Worm (Caenorhabditis elegans) whole organism, young adult: ENCODE measurements around the gene frm-8.
A peak's percentile ranks its signal among the peaks of the same experiment; 100 is the strongest.

Source experiments
- B0261.1 ChIP-seq: sonication (generic microtip); optimal IDR thresholded peaks from 2 replicates; lab custom pipeline; 2016; ENCODE audit warnings: mild to moderate bottlenecking, missing genetic modification characterization, moderate library complexity, missing compliant biosample characterization
- F49E8.2 ChIP-seq: sonication (generic microtip); optimal IDR thresholded peaks from 3 replicates; lab custom pipeline; 2017; ENCODE audit warnings: missing genetic modification characterization, mild to moderate bottlenecking, missing compliant biosample characterization, antibody characterized with exemption, moderate library complexity; ENCODE audit not compliant: insufficient read depth
- F57A8.1 ChIP-seq: fragments of 200-800 bp; sonication (Bioruptor generic); optimal IDR thresholded peaks from 2 replicates; lab custom pipeline; 2018; ENCODE audit warnings: mild to moderate bottlenecking, missing genetic modification characterization, moderate library complexity, missing compliant biosample characterization
- F57C9.4 ChIP-seq: sonication (generic microtip); optimal IDR thresholded peaks from 2 replicates; lab custom pipeline; 2017; ENCODE audit warnings: mild to moderate bottlenecking, missing genetic modification characterization, missing compliant biosample characterization
- Y79H2A.3 ChIP-seq: fragments of 200-800 bp; sonication (Bioruptor generic); conservative IDR thresholded peaks from 2 replicates; pipeline ENCODE4 v1.3.6; 2022; ENCODE audit warnings: missing genetic modification reagents, missing genetic modification characterization, missing compliant biosample characterization
- ama-1 ChIP-seq, 3 experiments: fragments of 150-350 bp in 1 of 3; sonication (generic microtip) in 2 of 3; optimal IDR thresholded peaks; 2 replicates each; lab custom pipeline; 2014 to 2018; ENCODE audit warnings: missing biosample characterization in 2 of 3, missing genetic modification characterization in 2 of 3, missing genetic modification reagents in 2 of 3
- bed-1 ChIP-seq: fragments of 200-800 bp; sonication (Bioruptor generic); IDR thresholded peaks from 2 replicates; pipeline ENCODE4 v1.3.6; 2022; ENCODE audit warnings: missing genetic modification reagents, missing genetic modification characterization, missing compliant biosample characterization
- bed-2 ChIP-seq: fragments of 200-800 bp; sonication (Bioruptor generic); IDR thresholded peaks from 2 replicates; pipeline ENCODE4 v1.3.6; 2022; ENCODE audit warnings: missing genetic modification reagents, missing genetic modification characterization, missing compliant biosample characterization
- ceh-58 ChIP-seq: fragments of 200-800 bp; sonication (Bioruptor generic); IDR thresholded peaks from 2 replicates; pipeline ENCODE4 v1.3.6; 2022; ENCODE audit warnings: missing genetic modification characterization, missing compliant biosample characterization
- dox-1 ChIP-seq: fragments of 200-800 bp; sonication (Bioruptor generic); IDR thresholded peaks from 2 replicates; pipeline ENCODE4 v1.3.6; 2022; ENCODE audit warnings: missing genetic modification reagents, missing genetic modification characterization, missing compliant biosample characterization
- egrh-3 ChIP-seq: fragments of 200-800 bp; sonication (Bioruptor generic); IDR thresholded peaks from 2 replicates; pipeline ENCODE4 v1.3.6; 2022; ENCODE audit warnings: missing genetic modification reagents, missing genetic modification characterization, missing compliant biosample characterization
- him-1 ChIP-seq: sonication (generic microtip); optimal IDR thresholded peaks from 2 replicates; lab custom pipeline; 2016; ENCODE audit warnings: missing genotype, missing genetic modification reagents, missing genetic modification characterization, missing compliant biosample characterization
- hlh-26 ChIP-seq: fragments of 200-800 bp; sonication (Bioruptor generic); conservative IDR thresholded peaks from 2 replicates; pipeline ENCODE4 v1.3.6; 2022; ENCODE audit warnings: missing genetic modification reagents, missing genetic modification characterization, missing compliant biosample characterization
- hmg-1.2 ChIP-seq: fragments of 200-800 bp; sonication (Bioruptor generic); IDR thresholded peaks from 2 replicates; pipeline ENCODE4 v1.3.6; 2022; ENCODE audit warnings: missing genetic modification reagents, missing genetic modification characterization, missing compliant biosample characterization
- hmg-20 ChIP-seq: fragments of 200-800 bp; sonication (Bioruptor generic); IDR thresholded peaks from 2 replicates; pipeline ENCODE4 v1.3.6; 2022; ENCODE audit warnings: missing genetic modification reagents, missing genetic modification characterization, missing compliant biosample characterization
- hrde-1 ChIP-seq: sonication (generic microtip); optimal IDR thresholded peaks from 2 replicates; lab custom pipeline; 2016; ENCODE audit warnings: missing genetic modification characterization, mild to moderate bottlenecking, missing compliant biosample characterization, moderate library complexity, missing genotype, missing genetic modification reagents, borderline replicate concordance
- lin-26 ChIP-seq: fragments of 200-800 bp; sonication (Bioruptor generic); IDR thresholded peaks from 2 replicates; pipeline ENCODE4 v1.3.6; 2022; ENCODE audit warnings: missing genetic modification reagents, missing genetic modification characterization, missing compliant biosample characterization
- nfyb-1 ChIP-seq: fragments of 200-800 bp; sonication (Bioruptor generic); IDR thresholded peaks from 2 replicates; pipeline ENCODE4 v1.3.6; 2022; ENCODE audit warnings: missing genetic modification reagents, missing genetic modification characterization, missing compliant biosample characterization
- nhr-120 ChIP-seq: fragments of 200-800 bp; sonication (Bioruptor generic); IDR thresholded peaks from 2 replicates; pipeline ENCODE4 v1.3.6; 2022; ENCODE audit warnings: missing genetic modification characterization, missing compliant biosample characterization
- nhr-179 ChIP-seq: sonication (generic microtip); optimal IDR thresholded peaks from 2 replicates; lab custom pipeline; 2016; ENCODE audit warnings: mild to moderate bottlenecking, missing genetic modification characterization, missing compliant biosample characterization
- nhr-90 ChIP-seq: sonication (generic microtip); optimal IDR thresholded peaks from 2 replicates; lab custom pipeline; 2016; ENCODE audit warnings: missing genotype, mild to moderate bottlenecking, missing genetic modification characterization, missing compliant biosample characterization
- pha-4 ChIP-seq: fragments of 150-350 bp; sonication (generic microtip); optimal IDR thresholded peaks from 2 replicates; lab custom pipeline; 2014; ENCODE audit warnings: missing biosample characterization, missing genetic modification reagents, missing genetic modification characterization
- repo-1 ChIP-seq: sonication (generic microtip); optimal IDR thresholded peaks from 2 replicates; lab custom pipeline; 2017; ENCODE audit warnings: mild to moderate bottlenecking, missing genetic modification characterization, missing compliant biosample characterization
- rpc-1 ChIP-seq, 2 experiments: fragments of 150-350 bp in 1 of 2; sonication (generic microtip) in 1 of 2; optimal IDR thresholded peaks; 2 replicates each; lab custom pipeline; 2014 to 2018; ENCODE audit warnings: missing biosample characterization in 1 of 2, missing genetic modification characterization in 1 of 2, missing genetic modification reagents in 1 of 2, missing genotype in 1 of 2
- sdz-38 ChIP-seq: sonication (generic microtip); optimal IDR thresholded peaks from 2 replicates; lab custom pipeline; 2016; ENCODE audit warnings: missing genotype, missing genetic modification characterization, missing compliant biosample characterization
- sea-2 ChIP-seq: fragments of 200-800 bp; sonication (Bioruptor generic); IDR thresholded peaks from 2 replicates; pipeline ENCODE4 v1.3.6; 2022; ENCODE audit warnings: missing genetic modification characterization, missing compliant biosample characterization
- snpc-1.1 ChIP-seq: sonication (generic microtip); optimal IDR thresholded peaks from 2 replicates; lab custom pipeline; 2017; ENCODE audit warnings: missing genetic modification characterization, mild to moderate bottlenecking, missing compliant biosample characterization, antibody characterized with exemption, moderate library complexity, missing genotype, missing genetic modification reagents; ENCODE audit not compliant: insufficient read depth
- snpc-4 ChIP-seq, 5 experiments: fragments of 150-350 bp in 1 of 5; sonication (generic microtip) in 4 of 5; optimal IDR thresholded peaks; 2 replicates each; lab custom pipeline; 2014 to 2018; ENCODE audit warnings: missing genetic modification characterization in 5 of 5, missing biosample characterization in 3 of 5, antibody characterized with exemption in 2 of 5, mild to moderate bottlenecking in 2 of 5, missing compliant biosample characterization in 2 of 5, missing genotype in 2 of 5, moderate library complexity in 2 of 5, missing genetic modification reagents in 1 of 5
- sptf-2 ChIP-seq: fragments of 200-800 bp; sonication (Bioruptor generic); optimal IDR thresholded peaks from 2 replicates; lab custom pipeline; 2018; ENCODE audit warnings: mild to moderate bottlenecking, missing genetic modification characterization, missing compliant biosample characterization
- tbp1 ChIP-seq: fragments of 200-800 bp; sonication (Bioruptor generic); optimal IDR thresholded peaks from 2 replicates; lab custom pipeline; 2018; ENCODE audit warnings: mild to moderate bottlenecking, missing genetic modification characterization, missing compliant biosample characterization
- unc-130 ChIP-seq: sonication (generic microtip); optimal IDR thresholded peaks from 2 replicates; lab custom pipeline; 2016; ENCODE audit warnings: missing genetic modification reagents, missing genetic modification characterization, missing compliant biosample characterization
- zfh-2 ChIP-seq: fragments of 200-800 bp; sonication (Bioruptor generic); conservative IDR thresholded peaks from 2 replicates; pipeline ENCODE4 v1.3.6; 2022; ENCODE audit warnings: missing genetic modification reagents, missing genetic modification characterization, missing compliant biosample characterization
- zim-3 ChIP-seq: sonication (generic microtip); optimal IDR thresholded peaks from 2 replicates; lab custom pipeline; 2017; ENCODE audit warnings: mild to moderate bottlenecking, missing genetic modification characterization, moderate library complexity, missing compliant biosample characterization

frm-8 gene

DNA sequence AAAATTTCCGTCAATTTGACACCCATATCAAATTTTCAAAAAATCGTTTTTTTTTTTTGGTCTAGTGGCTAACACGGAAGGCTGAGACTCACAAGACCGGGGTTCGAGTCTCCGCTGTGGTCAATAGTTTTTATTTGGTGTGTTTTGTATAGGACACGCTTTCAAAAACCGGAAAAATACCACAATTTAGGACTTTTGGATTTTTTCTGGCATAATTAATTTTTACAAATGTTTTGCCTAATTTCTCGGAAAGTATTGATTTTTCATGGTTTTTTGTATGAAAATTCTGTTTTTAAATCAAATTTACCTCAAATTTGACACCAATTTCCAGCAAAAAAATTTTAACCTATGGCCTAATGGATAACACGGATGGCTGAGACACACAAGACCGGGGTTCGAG, 33.0 kb downstream of the frm-8 start, which contains the start of gene mks-1:
Gene mks-1 (plus strand): TSS at position 301 of the 400 bp plus-strand sequence.
- peak; percentile 71 for TF ChIP-seq tbp1 (GFP tag; lab: Kevin White, UChicago)
- TF ChIP-seq nhr-120 = no peak
- no peak for TF ChIP-seq hlh-26 (GFP tag; lab: Robert Waterston, UW)
- peak; percentile 15 for TF ChIP-seq him-1 (tag; lab: Kevin White, UChicago)

DNA sequence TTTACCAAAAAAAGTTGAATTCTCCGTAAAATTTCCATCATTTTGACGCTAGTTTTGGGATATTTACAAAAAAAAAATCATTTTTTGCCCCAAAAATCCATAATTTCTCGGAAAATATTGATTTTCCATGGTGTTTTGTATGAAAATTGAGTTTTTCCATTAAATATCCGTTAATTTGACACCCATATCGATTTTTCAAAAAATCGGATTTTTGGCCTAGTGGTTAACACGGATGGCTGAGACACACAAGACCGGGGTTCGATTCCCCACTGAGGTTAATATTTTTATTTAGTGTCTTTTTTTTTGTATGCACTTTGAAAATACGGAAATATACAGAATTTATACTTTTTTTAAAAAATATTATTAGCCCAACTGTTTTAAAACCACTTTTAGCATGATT, 33.7 kb downstream of the frm-8 start:
- 0 out of 2 replicates have a peak, but pooled peaks have one; percentile 20 for TF ChIP-seq hmg-1.2
- no peak for TF ChIP-seq rpc-1 (optimal IDR thresholded peaks at IDR 0.05; lab: Kevin White, UChicago)
- TF ChIP-seq rpc-1 (tag; optimal IDR thresholded peaks at IDR 0.05; lab: Kevin White, UChicago) = peak; percentile 64
- TF ChIP-seq B0261.1 (tag; lab: Kevin White, UChicago) = peak; percentile 50
- peak; percentile 76 for TF ChIP-seq tbp1 (GFP tag; lab: Kevin White, UChicago)
- no peak for TF ChIP-seq egrh-3 (GFP tag; lab: Robert Waterston, UW)

DNA sequence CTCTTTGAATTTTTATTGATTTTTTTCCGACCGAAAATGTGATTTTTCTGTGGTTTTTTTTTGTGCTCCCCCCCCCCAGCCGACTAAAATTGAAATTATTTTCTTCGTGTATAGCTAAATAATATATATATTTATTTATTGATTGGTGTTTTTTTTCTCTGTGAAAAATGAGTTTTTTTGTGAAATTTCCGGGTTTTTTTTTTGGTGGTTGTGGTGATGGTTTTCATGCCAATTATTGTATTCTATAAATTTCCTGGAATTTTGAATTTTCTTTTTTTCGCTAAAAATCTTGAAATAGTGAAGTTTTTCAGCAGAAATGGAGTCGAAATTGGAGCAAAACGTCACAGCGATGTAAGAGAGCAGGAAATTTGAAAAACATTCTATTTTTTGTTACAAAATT, 35.6 kb downstream of the frm-8 start, which contains the start of gene lmtr-5:
Gene lmtr-5 (plus strand): TSS at position 301 of the 400 bp plus-strand sequence.
- TF ChIP-seq sdz-38 (tag; lab: Kevin White, UChicago) = no peak
- no peak for TF ChIP-seq ceh-58 (GFP tag; lab: Robert Waterston, UW)
- no peak for TF ChIP-seq nhr-90 (tag; lab: Kevin White, UChicago)
- TF ChIP-seq snpc-1.1 = no peak
- no peak for TF ChIP-seq zim-3
- no peak for TF ChIP-seq snpc-4 (GFP tag; optimal IDR thresholded peaks at IDR 0.05; lab: Kevin White, UChicago)
- TF ChIP-seq snpc-4 (tag; optimal IDR thresholded peaks at IDR 0.05; lab: Kevin White, UChicago) = no peak
- no peak for TF ChIP-seq unc-130 (GFP tag; lab: Kevin White, UChicago)
- TF ChIP-seq egrh-3 (GFP tag; lab: Robert Waterston, UW) = no peak
- TF ChIP-seq dox-1 (GFP tag; lab: Robert Waterston, UW) = no peak
- no peak for TF ChIP-seq hmg-20 (GFP tag; lab: Robert Waterston, UW)
- TF ChIP-seq nfyb-1 (GFP tag; lab: Robert Waterston, UW) = no peak
- TF ChIP-seq hrde-1 (tag; lab: Kevin White, UChicago) = no peak
- no peak for TF ChIP-seq repo-1 (tag; lab: Kevin White, UChicago)
- no peak for TF ChIP-seq Y79H2A.3 (GFP tag; lab: Robert Waterston, UW)
- no peak for TF ChIP-seq hmg-1.2
- TF ChIP-seq F57C9.4 = no peak
- TF ChIP-seq bed-1 = no peak
- no peak for TF ChIP-seq F49E8.2 (tag; lab: Kevin White, UChicago)

DNA sequence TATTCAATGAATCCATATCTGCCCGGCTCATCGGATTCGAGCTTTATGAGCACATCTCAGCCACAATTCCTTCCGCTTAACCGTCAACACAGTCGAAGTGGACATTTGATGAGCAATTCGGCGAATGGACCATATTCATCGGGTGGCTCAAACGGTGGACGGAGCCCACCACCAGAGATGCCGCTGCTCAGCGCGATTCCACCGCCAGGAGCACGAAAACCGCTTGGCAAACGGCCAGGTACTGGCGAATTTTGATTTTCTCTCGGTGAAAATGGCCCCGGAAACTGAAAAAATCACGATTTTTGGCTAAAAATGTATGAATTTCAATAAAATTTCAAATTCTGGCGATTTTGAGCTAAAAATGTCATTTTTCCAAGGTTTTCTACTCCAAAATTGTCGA, 39.1 kb downstream of the frm-8 start:
- TF ChIP-seq ama-1 (optimal IDR thresholded peaks at IDR 0.05; lab: Kevin White, UChicago) (no peak), ama-1 (GFP tag; optimal IDR thresholded peaks at IDR 0.05; lab: Kevin White, UChicago) (no peak), rpc-1 (optimal IDR thresholded peaks at IDR 0.05; lab: Kevin White, UChicago) (no peak), rpc-1 (tag; optimal IDR thresholded peaks at IDR 0.05; lab: Kevin White, UChicago) (no peak), bed-2 (GFP tag; lab: Robert Waterston, UW) (no peak), zfh-2 (GFP tag; lab: Robert Waterston, UW) (peak; percentile 66), sea-2 (GFP tag; lab: Robert Waterston, UW) (no peak)

DNA sequence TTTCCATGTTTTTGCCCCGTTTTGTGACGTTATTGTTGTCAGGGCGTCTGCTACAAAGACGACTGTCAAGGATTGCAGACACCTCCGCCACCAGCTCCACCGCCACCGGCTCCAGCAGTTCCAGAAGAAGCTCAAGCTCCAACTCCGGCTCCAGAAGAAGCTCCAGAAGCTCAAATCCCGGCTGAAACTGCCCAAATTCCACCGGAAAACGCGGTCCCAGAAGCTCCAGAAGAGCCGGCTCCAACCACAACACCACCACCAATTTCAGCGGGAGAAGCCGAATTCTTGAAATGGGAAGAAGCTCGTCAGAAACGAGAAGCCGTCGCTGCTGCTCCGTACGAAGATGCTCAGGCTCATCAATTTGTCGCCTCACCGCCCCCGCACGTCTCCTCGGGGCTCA, 42.2 kb downstream of the frm-8 start:
- TF ChIP-seq sptf-2 (GFP tag; lab: Kevin White, UChicago) = no peak
- no peak for TF ChIP-seq nhr-179 (tag; lab: Kevin White, UChicago)
- no peak for TF ChIP-seq F57A8.1 (GFP tag; lab: Kevin White, UChicago)
- no peak for TF ChIP-seq pha-4
- TF ChIP-seq egrh-3 (GFP tag; lab: Robert Waterston, UW) = peak; percentile 69; the same call in 1 of the 2 replicates
- TF ChIP-seq zfh-2 (GFP tag; lab: Robert Waterston, UW) = peak; percentile 69
- 0 out of 2 replicates have a peak, but pooled peaks have one; percentile 28 for TF ChIP-seq dox-1 (GFP tag; lab: Robert Waterston, UW)
- no peak for TF ChIP-seq hrde-1 (tag; lab: Kevin White, UChicago)
- no peak for TF ChIP-seq repo-1 (tag; lab: Kevin White, UChicago)
- 0 out of 2 replicates have a peak, but pooled peaks have one; percentile 14 for TF ChIP-seq lin-26 (GFP tag; lab: Robert Waterston, UW)
